Worm (Caenorhabditis elegans) whole organism, L4/young adult: Measurements from ENCODE around the gene ani-3.

Source experiments
- W03F9.2 ChIP-seq: fragments of 150-350 bp; optimal IDR thresholded peaks from 2 replicates; lab custom pipeline; 2014; ENCODE audit warnings: missing biosample characterization, missing genetic modification characterization
- dao-5 ChIP-seq: sonication (generic microtip); optimal IDR thresholded peaks from 2 replicates; lab custom pipeline; 2016; ENCODE audit warnings: missing genotype, missing genetic modification characterization, moderate library complexity, missing compliant biosample characterization
- him-1 ChIP-seq: sonication (generic microtip); optimal IDR thresholded peaks from 2 replicates; lab custom pipeline; 2016; ENCODE audit warnings: missing genotype, missing genetic modification reagents, missing genetic modification characterization, missing compliant biosample characterization

ani-3 gene

DNA sequence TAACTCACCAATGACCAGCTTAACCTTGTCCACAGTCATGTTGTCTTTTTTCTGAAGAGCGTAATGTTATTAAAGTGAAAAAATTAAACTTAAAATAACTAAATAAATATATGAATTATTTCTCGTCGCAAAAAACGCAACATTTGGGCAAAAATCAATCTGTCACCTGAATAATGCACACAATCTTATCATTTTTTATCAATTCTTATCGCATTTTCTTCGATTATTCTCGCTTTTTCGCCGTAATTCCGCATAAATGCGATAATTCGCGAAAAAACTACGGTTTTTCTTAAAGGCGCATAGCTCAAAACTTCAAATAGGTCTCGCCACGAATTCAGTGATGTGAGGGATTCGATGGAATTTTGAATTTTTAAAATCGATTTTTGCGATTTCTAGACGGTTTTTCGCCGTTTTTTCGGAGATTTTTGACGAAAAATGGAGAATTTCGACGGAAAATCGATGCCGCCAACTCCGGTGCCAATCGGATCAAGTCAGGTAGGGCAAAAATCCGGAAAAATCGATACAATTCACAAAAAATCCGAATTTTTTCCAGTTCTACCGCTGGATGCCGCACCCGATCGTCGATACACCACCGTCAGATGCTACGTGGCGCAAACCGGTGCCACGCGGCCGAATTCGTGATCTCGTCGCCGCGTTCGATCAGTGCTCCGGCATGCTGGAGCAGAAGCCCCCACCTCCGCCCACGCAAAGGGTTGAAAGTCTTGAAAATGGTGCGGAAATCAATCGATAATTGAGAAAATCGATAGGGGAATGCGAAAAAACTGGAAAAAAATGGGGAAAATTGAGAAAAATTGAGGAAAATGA, at the start of gene ani-3, which contains the start of gene Y43F8C.13:
ani-3 (plus strand) TSS at position 385 of the 825 bp plus-strand sequence.
Y43F8C.13 (minus strand) TSS at position 51 of the 825 bp plus-strand sequence.
- TF ChIP-seq dao-5 (tag; lab: Kevin White, UChicago) (no peak), him-1 (tag; lab: Kevin White, UChicago) (no peak), W03F9.2 (tag; lab: Kevin White, UChicago) (no peak)

DNA sequence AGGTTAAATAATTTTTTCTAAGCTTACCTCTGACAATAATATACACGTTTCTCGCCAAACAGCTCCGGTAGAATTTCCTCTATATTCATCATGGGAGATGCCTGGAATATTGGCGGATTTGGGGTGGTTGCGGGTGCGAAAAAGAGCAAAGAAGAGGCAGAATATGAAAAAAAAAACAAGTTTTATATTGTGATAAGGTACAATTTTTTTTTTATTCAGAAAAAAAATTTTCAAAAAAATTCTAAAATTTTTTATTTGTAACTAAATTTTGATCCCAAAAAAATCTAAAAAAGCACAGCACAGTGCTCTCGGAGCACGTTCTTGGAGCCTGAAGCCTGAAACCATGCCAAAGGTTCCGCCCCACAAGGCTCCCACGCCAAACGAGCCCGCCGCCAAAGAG, 42.4 kb upstream of the ani-3 start, which contains the start of gene dmd-3:
dmd-3 (minus strand) TSS at position 101 of the 400 bp plus-strand sequence.
- TF ChIP-seq W03F9.2 (tag; lab: Kevin White, UChicago): no peak
- no peak for TF ChIP-seq him-1 (tag; lab: Kevin White, UChicago)
- TF ChIP-seq dao-5 (tag; lab: Kevin White, UChicago): no peak

DNA sequence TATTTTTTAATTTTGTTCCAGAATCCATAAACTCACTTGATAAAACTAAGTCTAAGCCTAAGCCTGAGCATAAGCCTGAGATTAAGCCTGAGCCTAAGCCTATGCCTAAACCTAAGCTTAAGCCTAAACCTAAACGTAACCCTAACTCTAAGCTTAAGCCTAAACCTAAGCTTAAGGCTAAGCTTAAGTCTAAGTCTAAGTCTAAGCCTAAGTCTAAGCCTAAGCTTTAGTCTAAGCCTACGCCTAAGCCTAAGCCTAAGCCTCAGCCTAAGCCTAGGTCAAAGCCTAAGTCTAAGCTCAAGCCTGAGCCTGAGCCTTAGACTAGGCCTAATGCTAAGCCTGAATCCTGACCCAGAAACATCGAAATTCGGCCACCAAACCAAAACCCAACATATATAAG, 33.0 kb upstream of the ani-3 start:
- TF ChIP-seq dao-5 (tag; lab: Kevin White, UChicago) (no peak), W03F9.2 (tag; lab: Kevin White, UChicago) (no peak), him-1 (tag; lab: Kevin White, UChicago) (no peak)

DNA sequence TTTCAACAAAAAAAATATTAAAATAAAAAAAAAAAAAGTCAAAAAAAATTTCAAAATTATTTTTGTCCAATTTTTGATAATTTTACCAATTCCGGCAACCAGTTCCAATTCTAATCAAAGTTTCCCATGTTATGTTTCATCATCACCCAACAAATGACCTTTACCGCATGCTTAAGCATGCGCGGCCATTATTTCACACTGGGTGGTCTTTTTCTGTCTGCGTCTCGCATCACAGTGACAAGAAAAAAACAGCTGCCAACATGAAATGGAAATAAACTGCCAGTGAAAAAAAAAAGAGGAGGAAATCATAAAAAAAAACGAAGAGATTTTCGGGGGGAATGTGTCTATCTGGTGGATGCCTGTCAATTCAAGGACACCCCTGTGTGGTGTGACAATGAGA, 31.2 kb upstream of the ani-3 start:
- no peak for TF ChIP-seq W03F9.2 (tag; lab: Kevin White, UChicago)
- no peak for TF ChIP-seq him-1 (tag; lab: Kevin White, UChicago)
- TF ChIP-seq dao-5 (tag; lab: Kevin White, UChicago): no peak

DNA sequence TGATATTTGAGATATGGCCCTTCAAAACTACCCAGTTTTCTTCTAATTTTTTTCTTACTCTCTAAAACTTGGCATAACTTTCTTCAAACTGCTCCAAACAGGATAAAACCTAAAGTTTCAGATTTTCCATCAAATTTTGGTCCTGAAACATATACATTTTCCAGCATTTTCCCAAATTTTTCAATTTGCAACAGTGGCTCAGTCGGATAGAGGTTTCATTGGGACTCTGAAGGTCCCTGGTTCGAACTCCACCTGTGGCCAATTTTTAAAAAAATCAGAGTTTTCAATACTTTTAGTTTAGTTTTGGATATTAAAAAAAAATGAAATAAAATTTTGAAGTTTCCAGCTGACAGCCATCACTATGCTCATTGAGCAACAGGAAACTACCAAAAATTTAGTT, 29.8 kb upstream of the ani-3 start:
- TF ChIP-seq him-1 (tag; lab: Kevin White, UChicago) (no peak), dao-5 (tag; lab: Kevin White, UChicago) (no peak), W03F9.2 (tag; lab: Kevin White, UChicago) (no peak)

DNA sequence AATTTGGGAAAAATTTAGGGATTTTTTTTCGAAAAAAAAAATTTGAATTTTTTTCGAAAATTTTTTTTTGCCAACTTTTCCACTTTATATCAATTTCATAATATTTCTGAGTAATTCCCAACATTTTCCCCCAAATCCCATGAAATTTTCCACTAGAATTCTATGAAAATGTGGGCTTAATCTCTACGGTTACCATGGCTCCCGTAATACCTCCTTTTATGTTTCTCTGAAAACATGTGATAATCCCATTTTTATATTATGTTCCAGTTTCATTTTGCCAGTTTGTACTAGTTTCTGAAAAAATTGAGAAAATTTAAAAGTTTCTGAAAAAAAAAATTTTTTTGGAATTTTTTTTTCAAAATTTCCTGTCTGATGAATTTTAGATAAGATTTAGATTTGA, 29.3 kb upstream of the ani-3 start:
- TF ChIP-seq dao-5 (tag; lab: Kevin White, UChicago): no peak
- TF ChIP-seq him-1 (tag; lab: Kevin White, UChicago): no peak
- TF ChIP-seq W03F9.2 (tag; lab: Kevin White, UChicago): no peak

DNA sequence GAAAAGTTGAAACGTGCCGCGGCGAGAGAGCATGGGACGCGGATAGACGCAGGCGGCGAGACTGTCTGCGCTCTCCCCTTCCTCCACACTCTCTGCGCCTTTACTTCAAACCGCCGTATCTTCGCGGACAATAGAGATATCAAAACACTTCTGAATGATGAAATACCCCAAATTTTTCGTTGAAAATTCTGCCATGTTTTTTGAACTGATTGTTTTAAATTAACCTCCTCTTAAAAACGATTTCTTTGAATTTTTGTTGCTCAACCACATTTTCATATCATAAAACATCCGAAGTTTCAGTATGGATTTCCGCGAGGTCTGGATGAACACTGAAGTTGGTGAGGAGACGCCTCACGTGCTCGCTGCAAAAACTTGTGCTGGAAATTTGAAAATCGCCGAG, 27.6 kb upstream of the ani-3 start, which contains the start of gene Y43F8C.11:
Y43F8C.11 (plus strand) TSS at position 301 of the 400 bp plus-strand sequence.
- TF ChIP-seq W03F9.2 (tag; lab: Kevin White, UChicago) (no peak), dao-5 (tag; lab: Kevin White, UChicago) (no peak), him-1 (tag; lab: Kevin White, UChicago) (no peak)

DNA sequence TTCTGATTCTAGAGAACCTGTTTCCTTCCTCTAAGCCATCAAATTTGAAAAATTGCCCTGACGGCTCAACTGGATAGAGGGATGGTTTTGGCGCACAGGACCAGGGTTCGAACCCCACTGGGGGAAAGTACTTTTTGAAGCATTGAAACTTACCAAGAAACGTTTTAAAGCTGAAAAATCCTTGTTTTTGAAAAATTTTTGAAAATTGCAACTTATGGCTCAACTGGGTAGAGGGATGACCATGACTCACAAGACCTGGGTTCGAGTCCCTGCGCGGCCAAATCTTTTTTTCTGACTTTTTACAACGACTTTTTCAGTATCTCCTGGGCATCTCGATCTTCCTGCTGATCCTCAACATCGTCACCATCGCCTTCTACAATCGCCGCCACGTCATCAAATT, 26.7 kb upstream of the ani-3 start:
- no peak for TF ChIP-seq dao-5 (tag; lab: Kevin White, UChicago)
- no peak for TF ChIP-seq him-1 (tag; lab: Kevin White, UChicago)
- TF ChIP-seq W03F9.2 (tag; lab: Kevin White, UChicago): no peak

DNA sequence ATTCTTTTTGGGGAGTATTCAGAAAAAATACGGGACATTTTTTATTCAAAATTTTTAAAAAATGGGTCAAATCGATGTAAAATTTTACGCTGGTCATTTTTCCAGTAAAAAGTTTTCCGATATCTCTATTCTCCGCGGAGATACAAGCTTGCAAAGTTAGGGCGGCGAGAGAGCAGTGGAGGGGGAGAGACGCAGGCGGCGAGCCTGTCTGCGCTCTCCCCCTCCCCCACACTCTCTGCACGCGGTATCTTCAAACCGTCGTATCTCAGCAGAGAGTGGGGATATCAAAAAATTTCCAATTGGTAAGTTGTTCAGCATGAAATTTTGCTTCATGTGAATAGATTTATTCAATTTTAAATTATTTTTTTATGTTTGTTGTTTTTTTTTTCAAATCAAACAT, 25.7 kb upstream of the ani-3 start:
- no peak for TF ChIP-seq W03F9.2 (tag; lab: Kevin White, UChicago)
- TF ChIP-seq him-1 (tag; lab: Kevin White, UChicago): no peak
- TF ChIP-seq dao-5 (tag; lab: Kevin White, UChicago): no peak

DNA sequence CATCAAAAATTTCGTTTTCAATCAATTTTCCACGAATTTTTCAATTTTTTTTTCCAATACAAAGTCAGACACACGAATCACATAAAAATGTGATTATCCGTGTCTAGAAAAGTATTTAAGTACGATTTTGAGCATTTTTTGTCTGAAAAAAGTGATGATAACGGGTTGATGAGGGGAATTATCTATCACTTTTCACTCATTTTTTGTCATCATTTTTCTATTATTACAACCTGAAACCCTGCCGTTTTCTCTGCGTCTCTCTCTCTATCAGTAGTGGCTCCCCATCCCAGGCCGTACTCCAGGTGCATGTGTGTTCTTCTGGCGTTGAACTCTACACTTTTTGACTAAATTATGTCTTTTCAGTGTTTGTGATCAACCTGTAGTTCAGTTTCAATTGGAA, 25.2 kb upstream of the ani-3 start:
- no peak for TF ChIP-seq dao-5 (tag; lab: Kevin White, UChicago)
- no peak for TF ChIP-seq W03F9.2 (tag; lab: Kevin White, UChicago)
- TF ChIP-seq him-1 (tag; lab: Kevin White, UChicago): no peak

DNA sequence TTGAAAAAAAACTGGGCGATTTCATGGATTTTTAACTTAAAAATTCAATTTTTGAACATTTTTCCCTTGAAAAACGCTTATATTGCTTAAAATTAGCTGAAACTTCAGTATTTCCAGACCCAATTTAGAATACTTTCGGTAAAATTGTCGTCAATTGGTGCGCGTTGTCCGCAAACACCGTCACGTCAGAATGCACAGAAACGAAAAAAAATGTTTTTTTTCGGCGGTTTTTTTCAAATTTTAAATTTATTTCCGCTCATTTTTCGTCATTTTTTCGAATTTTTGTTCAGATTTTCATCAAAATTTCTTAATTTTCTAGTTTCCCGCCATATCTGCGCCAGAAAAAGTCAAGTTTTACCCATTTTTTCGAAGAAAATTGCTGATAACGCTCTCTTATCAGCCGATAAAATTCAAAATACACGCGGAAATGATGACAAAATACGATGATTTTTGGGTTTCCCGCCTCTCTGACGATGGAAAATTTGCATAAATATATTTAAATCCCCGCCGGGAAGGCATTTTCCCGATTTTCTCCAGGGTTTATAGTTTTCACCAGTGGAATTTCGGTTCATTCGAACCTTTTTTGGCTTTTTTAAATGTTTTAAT, 24.1 kb upstream of the ani-3 start:
- TF ChIP-seq dao-5 (tag; lab: Kevin White, UChicago): no peak
- TF ChIP-seq him-1 (tag; lab: Kevin White, UChicago): no peak
- no peak for TF ChIP-seq W03F9.2 (tag; lab: Kevin White, UChicago)

DNA sequence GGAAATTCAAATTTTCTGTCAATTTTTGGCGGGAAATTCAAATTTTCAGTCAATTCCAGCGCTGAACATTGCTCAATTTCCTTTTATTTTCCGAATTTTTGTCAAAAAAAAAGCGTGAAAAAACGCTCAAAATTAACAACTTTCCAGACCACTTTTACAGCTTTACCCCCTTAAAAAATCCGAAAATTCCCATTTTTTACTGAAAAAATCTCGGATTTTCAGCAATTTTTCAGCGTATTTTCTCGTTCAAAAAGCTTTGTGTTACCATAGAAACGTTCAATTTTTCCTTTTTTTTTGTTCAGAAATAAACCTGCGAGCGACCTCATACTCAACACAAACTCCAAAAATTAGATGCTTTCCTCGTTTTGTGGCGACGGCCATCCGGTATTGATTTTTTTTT, 23.0 kb upstream of the ani-3 start, which contains the start of gene mrp-7:
mrp-7 (plus strand) TSS at position 301 of the 400 bp plus-strand sequence.
- no peak for TF ChIP-seq dao-5 (tag; lab: Kevin White, UChicago)
- no peak for TF ChIP-seq W03F9.2 (tag; lab: Kevin White, UChicago)
- no peak for TF ChIP-seq him-1 (tag; lab: Kevin White, UChicago)

DNA sequence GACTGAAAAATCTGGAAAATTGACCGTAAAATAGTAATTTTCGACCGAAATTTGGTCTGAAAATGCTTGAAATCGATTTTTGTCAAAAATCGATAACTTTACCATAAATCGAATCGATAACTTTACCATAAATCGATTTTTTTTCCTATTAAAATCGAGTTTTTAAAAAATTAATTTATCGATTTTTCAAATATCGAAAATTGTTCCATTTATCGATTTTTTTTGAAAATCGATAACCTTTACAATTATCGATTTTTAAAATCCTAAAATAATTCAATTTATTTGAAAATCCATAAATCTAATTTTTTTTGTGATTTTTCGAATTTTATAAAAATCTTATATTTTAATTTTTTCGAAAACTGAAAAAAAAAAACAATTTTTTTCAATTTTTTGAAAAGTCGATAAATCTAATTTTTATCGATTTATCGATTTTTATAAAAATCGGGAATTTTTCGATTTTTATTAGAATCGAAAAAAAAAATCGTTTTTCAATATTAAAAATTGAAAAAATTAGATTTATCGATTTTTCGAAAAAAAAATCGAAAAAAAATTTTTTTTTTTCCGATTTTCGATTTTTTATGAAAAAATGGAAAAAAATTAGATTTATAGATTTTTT, 6.2 kb upstream of the ani-3 start:
- TF ChIP-seq W03F9.2 (tag; lab: Kevin White, UChicago) (no peak), dao-5 (tag; lab: Kevin White, UChicago) (no peak), him-1 (tag; lab: Kevin White, UChicago) (no peak)
